Fruit fly (Drosophila melanogaster): Measurements from ENCODE around the gene CG34302.
A peak's percentile ranks its signal among the peaks of the same experiment; 100 is the strongest.

Gene CG34302

dm6 chr3R:9812447-9812846 lies 11.2 kb downstream of the CG34302 start, which contains the start of gene CG8534:
CG8534 (plus strand) TSS chr3R:9812747.
- TF ChIP-seq lola (GFP tag; optimal IDR thresholded peaks at IDR 0.05) = no peak
- no peak for TF ChIP-seq psq (GFP tag; optimal IDR thresholded peaks at IDR 0.05)
- no peak for TF ChIP-seq Abd-B (GFP tag; optimal IDR thresholded peaks at IDR 0.05)
- no peak for TF ChIP-seq sage (GFP tag; optimal IDR thresholded peaks at IDR 0.05)
- TF ChIP-seq Myc (optimal IDR thresholded peaks at IDR 0.05) = no peak
- no peak for TF ChIP-seq sv (GFP tag; optimal IDR thresholded peaks at IDR 0.05)
- TF ChIP-seq Dif (GFP tag; optimal IDR thresholded peaks at IDR 0.05; ENCODE audit: partially characterized antibody) = no peak

dm6 chr3R:9808946-9809545 lies 14.6 kb downstream of the CG34302 start, which contains the start of gene FBXO11:
FBXO11 (minus strand) TSS chr3R:9809368.
- TF ChIP-seq dsf (GFP tag; optimal IDR thresholded peaks at IDR 0.05; ENCODE audit: borderline replicate concordance) (no peak), tai (GFP tag; optimal IDR thresholded peaks at IDR 0.05) (no peak), HLH106 (tag; optimal IDR thresholded peaks at IDR 0.05) (peak; percentile 10), psq (GFP tag; optimal IDR thresholded peaks at IDR 0.05) (peak; percentile 100), Abd-B (GFP tag; optimal IDR thresholded peaks at IDR 0.05) (no peak), OdsH (GFP tag; optimal IDR thresholded peaks at IDR 0.05) (peak; percentile 12), sage (GFP tag; optimal IDR thresholded peaks at IDR 0.05) (peak; percentile 6), jim (GFP tag; optimal IDR thresholded peaks at IDR 0.05) (peak; percentile 98), Dif (GFP tag; optimal IDR thresholded peaks at IDR 0.05; ENCODE audit: partially characterized antibody) (no peak), CG32264 (GFP tag; optimal IDR thresholded peaks at IDR 0.05) (no peak), Rel (GFP tag; optimal IDR thresholded peaks at IDR 0.05) (no peak), Rel (tag; optimal IDR thresholded peaks at IDR 0.05) (peak; percentile 95), rgr (GFP tag; optimal IDR thresholded peaks at IDR 0.05) (peak; percentile 46), CG9705 (GFP tag; optimal IDR thresholded peaks at IDR 0.05) (peak; percentile 24), foxo (GFP tag; optimal IDR thresholded peaks at IDR 0.05) (no peak), Sp1 (GFP tag; optimal IDR thresholded peaks at IDR 0.05) (peak; percentile 78)

- TF ChIP-seq lola (GFP tag; optimal IDR thresholded peaks at IDR 0.05) (no peak), jim (GFP tag; optimal IDR thresholded peaks at IDR 0.05) (no peak), sage (GFP tag; optimal IDR thresholded peaks at IDR 0.05) (no peak), usp (GFP tag; optimal IDR thresholded peaks at IDR 0.05) (no peak), OdsH (GFP tag; optimal IDR thresholded peaks at IDR 0.05) (peak; percentile 54), rgr (GFP tag; optimal IDR thresholded peaks at IDR 0.05) (peak; percentile 74), sv (GFP tag; optimal IDR thresholded peaks at IDR 0.05) (peak; percentile 56), br (GFP tag; optimal IDR thresholded peaks at IDR 0.05) (no peak), Hr83 (GFP tag; optimal IDR thresholded peaks at IDR 0.05; ENCODE audit: poor library complexity, severe bottlenecking) (no peak), woc (GFP tag; optimal IDR thresholded peaks at IDR 0.05) (peak; percentile 82), brk (GFP tag; optimal IDR thresholded peaks at IDR 0.05) (no peak), N (GFP tag; optimal IDR thresholded peaks at IDR 0.05) (no peak), Myc (optimal IDR thresholded peaks at IDR 0.05) (peak; percentile 55), h (GFP tag; optimal IDR thresholded peaks at IDR 0.05) (peak; percentile 69), Dfd (GFP tag; optimal IDR thresholded peaks at IDR 0.05) (no peak), psq (GFP tag; optimal IDR thresholded peaks at IDR 0.05) (peak; percentile 38), Mio (GFP tag; optimal IDR thresholded peaks at IDR 0.05) (no peak), dl (GFP tag; optimal IDR thresholded peaks at IDR 0.05; ENCODE audit: insufficient read depth in 1 of 2, partially characterized antibody in 2 of 2) (no peak), dsf (GFP tag; optimal IDR thresholded peaks at IDR 0.05; ENCODE audit: borderline replicate concordance) (no peak), HLH106 (tag; optimal IDR thresholded peaks at IDR 0.05) (peak; percentile 82), dmrt93B (GFP tag; optimal IDR thresholded peaks at IDR 0.05) (no peak), Vsx2 (GFP tag; optimal IDR thresholded peaks at IDR 0.05; ENCODE audit: partially characterized antibody) (no peak), fru (GFP tag; optimal IDR thresholded peaks at IDR 0.05) (peak; percentile 55), pan (optimal IDR thresholded peaks at IDR 0.05) (no peak), tai (GFP tag; optimal IDR thresholded peaks at IDR 0.05) (no peak), Sp1 (GFP tag; optimal IDR thresholded peaks at IDR 0.05) (peak; percentile 59), Rel (GFP tag; optimal IDR thresholded peaks at IDR 0.05) (no peak), Rel (tag; optimal IDR thresholded peaks at IDR 0.05) (peak; percentile 64), foxo (GFP tag; optimal IDR thresholded peaks at IDR 0.05) (peak in 1 of 2 experiments; percentile 79), Abd-B (GFP tag; optimal IDR thresholded peaks at IDR 0.05) (no peak), Hnf4 (GFP tag; optimal IDR thresholded peaks at IDR 0.05) (no peak), ey (GFP tag; optimal IDR thresholded peaks at IDR 0.05) (peak; percentile 57), Dif (GFP tag; optimal IDR thresholded peaks at IDR 0.05; ENCODE audit: partially characterized antibody) (no peak), GATAd (GFP tag; optimal IDR thresholded peaks at IDR 0.05) (no peak), CG9705 (GFP tag; optimal IDR thresholded peaks at IDR 0.05) (peak; percentile 60), CrebA (GFP tag; optimal IDR thresholded peaks at IDR 0.05; ENCODE audit: borderline replicate concordance) (no peak), CG32264 (GFP tag; optimal IDR thresholded peaks at IDR 0.05) (no peak), Hr78 (GFP tag; optimal IDR thresholded peaks at IDR 0.05) (no peak), Jra (GFP tag; optimal IDR thresholded peaks at IDR 0.05) (peak; percentile 24)
Observed at dm6 chr3R:9800644-9801330, 22.8 kb downstream of the CG34302 start, which contains the start of the genes CG9467 and CG8526. CG9467 (minus strand) TSS chr3R:9801026. CG8526 (plus strand) TSS chr3R:9801280.

All from whole organism, wandering third instar larva.